Fruit fly (Drosophila melanogaster): ENCODE data around the gene CG13251.

DNA sequence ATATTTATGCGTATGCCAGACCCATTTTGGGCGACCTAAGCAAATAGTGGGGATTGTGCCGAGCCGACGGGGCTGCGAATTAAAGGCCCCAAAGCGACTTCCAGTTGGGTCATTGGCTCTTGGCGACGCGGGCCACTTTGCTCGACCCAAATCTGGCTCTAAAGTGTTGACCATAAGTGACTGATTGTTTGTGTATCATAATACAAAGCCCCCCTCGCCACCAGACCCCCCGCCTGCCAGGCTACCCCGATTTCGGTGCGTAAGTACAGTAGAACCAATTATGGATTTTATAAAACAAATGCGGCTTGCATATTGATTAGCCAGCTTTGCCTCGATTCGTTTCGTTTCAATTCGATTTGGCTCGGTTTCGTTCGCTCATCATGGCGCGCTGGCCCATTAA is 34.7 kb downstream of the CG13251 start:
- TF ChIP-seq CG8281 (tag; optimal IDR thresholded peaks at IDR 0.05) (no peak), grau (tag; optimal IDR thresholded peaks at IDR 0.05) (no peak), Dek (tag; optimal IDR thresholded peaks at IDR 0.05) (no peak), tll (GFP tag; optimal IDR thresholded peaks at IDR 0.05) (no peak), pum (GFP tag; optimal IDR thresholded peaks at IDR 0.05) (no peak)
